Fruit fly (Drosophila melanogaster) whole organism, embryonic: ENCODE data around the gene CG34258.

Experiments used
- B-H1 ChIP-seq: fragments of 200-800 bp; sonication (Bioruptor generic); IDR thresholded peaks from 3 replicates; pipeline ENCODE4 v1.3.6; 2022; ENCODE audit warnings: missing biosample characterization, missing genetic modification characterization
- BEAF-32 ChIP-seq: fragments of 200-800 bp; sonication (Bioruptor generic); optimal IDR thresholded peaks from 3 replicates; lab custom pipeline; 2017; ENCODE audit warnings: missing biosample characterization, missing genetic modification characterization, mild to moderate bottlenecking, moderate library complexity, missing genetic modification reagents
- Bgb ChIP-seq: fragments of 200-800 bp; sonication (Bioruptor generic); IDR thresholded peaks from 2 replicates; pipeline ENCODE4 v1.3.6; 2022; ENCODE audit warnings: missing biosample characterization, missing genetic modification characterization; ENCODE audit not compliant: partially characterized antibody
- CG11093 ChIP-seq: fragments of 200-800 bp; sonication (Bioruptor generic); IDR thresholded peaks from 3 replicates; pipeline ENCODE4 v1.3.6; 2022; ENCODE audit warnings: missing biosample characterization, missing genetic modification characterization
- CG13775 ChIP-seq: fragments of 200-800 bp; sonication (Bioruptor generic); optimal IDR thresholded peaks from 3 replicates; lab custom pipeline; 2017; ENCODE audit warnings: missing biosample characterization, mild to moderate bottlenecking, missing genetic modification characterization
- CG1602 ChIP-seq: fragments of 200-800 bp; sonication (Bioruptor generic); optimal IDR thresholded peaks from 3 replicates; lab custom pipeline; 2016; ENCODE audit warnings: missing biosample characterization, missing genetic modification characterization
- CG1792 ChIP-seq: fragments of 200-800 bp; sonication (Bioruptor generic); optimal IDR thresholded peaks from 2 replicates; lab custom pipeline; 2016; ENCODE audit warnings: missing biosample characterization, missing genetic modification characterization
- CG2120 ChIP-seq: fragments of 200-800 bp; sonication (Bioruptor generic); optimal IDR thresholded peaks from 3 replicates; lab custom pipeline; 2016; ENCODE audit warnings: missing biosample characterization, missing genetic modification characterization
- CG31365 ChIP-seq: fragments of 200-800 bp; sonication (Bioruptor generic); optimal IDR thresholded peaks from 2 replicates; lab custom pipeline; 2018; ENCODE audit warnings: missing biosample characterization, mild to moderate bottlenecking, missing genetic modification characterization
- CG3995 ChIP-seq: fragments of 200-800 bp; sonication (Bioruptor generic); optimal IDR thresholded peaks from 3 replicates; lab custom pipeline; 2016; ENCODE audit warnings: missing biosample characterization, missing genetic modification characterization
- CG4328 ChIP-seq: fragments of 200-800 bp; sonication (Bioruptor generic); optimal IDR thresholded peaks from 3 replicates; lab custom pipeline; 2017; ENCODE audit warnings: missing biosample characterization, missing genetic modification reagents, missing genetic modification characterization
- CG5180 ChIP-seq: fragments of 200-800 bp; sonication (Bioruptor generic); optimal IDR thresholded peaks from 3 replicates; lab custom pipeline; 2017; ENCODE audit warnings: missing biosample characterization, missing genetic modification characterization, mild to moderate bottlenecking, moderate library complexity, missing genetic modification reagents
- CG6689 ChIP-seq: fragments of 200-800 bp; sonication (Bioruptor generic); IDR thresholded peaks from 2 replicates; pipeline ENCODE4 v1.3.6; 2022; ENCODE audit warnings: missing biosample characterization, missing genetic modification characterization
- CG7271 ChIP-seq: fragments of 200-800 bp; sonication (Bioruptor generic); optimal IDR thresholded peaks from 2 replicates; lab custom pipeline; 2018; ENCODE audit warnings: missing biosample characterization, mild to moderate bottlenecking, missing genetic modification characterization, moderate library complexity
- CG7357 ChIP-seq: fragments of 200-800 bp; sonication (Bioruptor generic); IDR thresholded peaks from 3 replicates; pipeline ENCODE4 v1.3.6; 2022; ENCODE audit warnings: missing biosample characterization, missing genetic modification characterization
- CG9215 ChIP-seq: fragments of 200-800 bp; sonication (Bioruptor generic); IDR thresholded peaks from 2 replicates; pipeline ENCODE4 v1.3.6; 2022; ENCODE audit warnings: missing biosample characterization, missing genetic modification characterization
- CrebB ChIP-seq: fragments of 200-800 bp; sonication (Bioruptor generic); optimal IDR thresholded peaks from 3 replicates; lab custom pipeline; 2018; ENCODE audit warnings: missing biosample characterization, mild to moderate bottlenecking, missing genetic modification characterization
- Dip2 ChIP-seq: fragments of 200-800 bp; sonication (Bioruptor generic); IDR thresholded peaks from 2 replicates; pipeline ENCODE4 v1.3.6; 2022; ENCODE audit warnings: missing biosample characterization, missing genetic modification characterization
- Eip74EF ChIP-seq, 2 experiments: fragments of 200-800 bp in 1 of 2; fragments of >200 bp in 1 of 2; sonication (Bioruptor generic) in 1 of 2; optimal IDR thresholded peaks; 2 replicates each; lab custom pipeline; 2017 to 2019; ENCODE audit warnings: missing biosample characterization in 2 of 2, missing genetic modification characterization in 2 of 2, mild to moderate bottlenecking in 1 of 2, moderate library complexity in 1 of 2
- H15 ChIP-seq: fragments of 200-800 bp; sonication (Bioruptor generic); IDR thresholded peaks from 3 replicates; pipeline ENCODE4 v1.3.6; 2022; ENCODE audit warnings: missing biosample characterization, missing genetic modification characterization
- H2.0 ChIP-seq: fragments of 200-800 bp; sonication (Bioruptor generic); IDR thresholded peaks from 2 replicates; pipeline ENCODE4 v1.3.6; 2022; ENCODE audit warnings: missing biosample characterization, missing genetic modification characterization
- HmgZ ChIP-seq: fragments of 200-800 bp; sonication (Bioruptor generic); optimal IDR thresholded peaks from 2 replicates; lab custom pipeline; 2018; ENCODE audit warnings: missing biosample characterization, mild to moderate bottlenecking, missing genetic modification characterization
- Kr ChIP-seq: fragments of 200-800 bp; sonication (Bioruptor generic); optimal IDR thresholded peaks from 2 replicates; lab custom pipeline; 2017; ENCODE audit warnings: missing biosample characterization, mild to moderate bottlenecking, missing genetic modification characterization
- Lim3 ChIP-seq: fragments of 200-800 bp; sonication (Bioruptor generic); IDR thresholded peaks from 2 replicates; pipeline ENCODE4 v1.3.6; 2022; ENCODE audit warnings: missing biosample characterization, missing genetic modification characterization
- Myb ChIP-seq: fragments of 200-800 bp; sonication (Bioruptor generic); optimal IDR thresholded peaks from 2 replicates; lab custom pipeline; 2016; ENCODE audit warnings: missing biosample characterization, missing genetic modification characterization
- Rx ChIP-seq: fragments of 200-800 bp; sonication (Bioruptor generic); IDR thresholded peaks from 2 replicates; pipeline ENCODE4 v1.3.6; 2022; ENCODE audit warnings: missing biosample characterization, missing genetic modification characterization
- Sox100B ChIP-seq: fragments of 200-800 bp; sonication (Bioruptor generic); optimal IDR thresholded peaks from 3 replicates; lab custom pipeline; 2018; ENCODE audit warnings: missing biosample characterization, mild to moderate bottlenecking, missing genetic modification characterization
- Stat92E ChIP-seq, 3 experiments: fragments of >200 bp in 2 of 3; fragments of 200-800 bp in 1 of 3; sonication (Bioruptor generic) in 1 of 3; optimal IDR thresholded peaks; 2 replicates each; lab custom pipeline; 2017 to 2019; ENCODE audit warnings: missing biosample characterization in 3 of 3, missing genetic modification characterization in 3 of 3, mild to moderate bottlenecking in 1 of 3, moderate library complexity in 1 of 3
- Tbp ChIP-seq: fragments of >200 bp; optimal IDR thresholded peaks from 2 replicates; lab custom pipeline; 2018; ENCODE audit warnings: missing biosample characterization, missing genetic modification characterization
- Usf ChIP-seq: fragments of 200-800 bp; sonication (Bioruptor generic); optimal IDR thresholded peaks from 2 replicates; lab custom pipeline; 2017; ENCODE audit warnings: missing genotype, missing biosample characterization, missing genetic modification characterization
- ab ChIP-seq: fragments of 200-800 bp; sonication (Bioruptor generic); optimal IDR thresholded peaks from 2 replicates; lab custom pipeline; 2016; ENCODE audit warnings: missing biosample characterization, missing genetic modification characterization
- cad ChIP-seq: fragments of >200 bp; optimal IDR thresholded peaks from 2 replicates; lab custom pipeline; 2017; ENCODE audit warnings: missing biosample characterization, missing genetic modification characterization
- da ChIP-seq: fragments of 200-800 bp; sonication (Bioruptor generic); optimal IDR thresholded peaks from 2 replicates; lab custom pipeline; 2016; ENCODE audit warnings: missing biosample characterization, missing genetic modification characterization
- dmrt11E ChIP-seq: fragments of 200-800 bp; sonication (Bioruptor generic); optimal IDR thresholded peaks from 3 replicates; lab custom pipeline; 2018; ENCODE audit warnings: missing biosample characterization, mild to moderate bottlenecking, missing genetic modification characterization, moderate library complexity
- ftz-f1 ChIP-seq: fragments of 200-800 bp; sonication (Bioruptor generic); optimal IDR thresholded peaks from 2 replicates; lab custom pipeline; 2016; ENCODE audit warnings: missing biosample characterization, missing genetic modification characterization
- gro ChIP-seq: fragments of 200-800 bp; sonication (Bioruptor generic); optimal IDR thresholded peaks from 2 replicates; lab custom pipeline; 2016; ENCODE audit warnings: missing biosample characterization, missing genetic modification characterization
- gt ChIP-seq: fragments of 200-800 bp; sonication (Bioruptor generic); IDR thresholded peaks from 2 replicates; pipeline ENCODE4 v1.3.6; 2022; ENCODE audit warnings: missing biosample characterization, missing genetic modification characterization
- ken ChIP-seq: fragments of 200-800 bp; sonication (Bioruptor generic); IDR thresholded peaks from 3 replicates; pipeline ENCODE4 v1.3.6; 2022; ENCODE audit warnings: missing biosample characterization, missing genetic modification characterization
- lab ChIP-seq: fragments of 200-800 bp; sonication (Bioruptor generic); optimal IDR thresholded peaks from 3 replicates; lab custom pipeline; 2017; ENCODE audit warnings: missing biosample characterization, missing genetic modification characterization, mild to moderate bottlenecking, moderate library complexity, missing genetic modification reagents
- lov ChIP-seq, 2 experiments: fragments of 200-800 bp in 1 of 2; fragments of >200 bp in 1 of 2; sonication (Bioruptor generic) in 1 of 2; IDR thresholded peaks in 1 of 2; optimal IDR thresholded peaks in 1 of 2; 2 replicates in 1 of 2; 3 replicates in 1 of 2; pipeline versions ENCODE4 v1.3.6 to Lab custom; 2017 to 2022; ENCODE audit warnings: missing biosample characterization in 1 of 2, missing genetic modification characterization in 1 of 2
- mld ChIP-seq: fragments of 200-800 bp; sonication (Bioruptor generic); IDR thresholded peaks from 3 replicates; pipeline ENCODE4 v1.3.6; 2022; ENCODE audit warnings: missing biosample characterization, missing genetic modification characterization; ENCODE audit not compliant: partially characterized antibody
- nerfin-1 ChIP-seq: fragments of 200-800 bp; sonication (Bioruptor generic); optimal IDR thresholded peaks from 3 replicates; lab custom pipeline; 2019; ENCODE audit warnings: missing biosample characterization, mild to moderate bottlenecking, missing genetic modification characterization, moderate library complexity
- slbo ChIP-seq: fragments of 200-800 bp; sonication (Bioruptor generic); IDR thresholded peaks from 2 replicates; pipeline ENCODE4 v1.3.6; 2022; ENCODE audit warnings: missing biosample characterization, missing genetic modification characterization
- sqz ChIP-seq: fragments of 200-800 bp; sonication (Bioruptor generic); optimal IDR thresholded peaks from 3 replicates; lab custom pipeline; 2018; ENCODE audit warnings: missing biosample characterization, mild to moderate bottlenecking, missing genetic modification characterization
- sug ChIP-seq: fragments of 200-800 bp; optimal IDR thresholded peaks from 2 replicates; lab custom pipeline; 2019; ENCODE audit warnings: missing biosample characterization, mild to moderate bottlenecking, missing genetic modification characterization, moderate library complexity
- tgo ChIP-seq: fragments of 200-800 bp; sonication (Bioruptor generic); IDR thresholded peaks from 3 replicates; pipeline ENCODE4 v1.3.6; 2022; ENCODE audit warnings: missing biosample characterization, missing genetic modification characterization
- trh ChIP-seq: fragments of 200-800 bp; sonication (Bioruptor generic); optimal IDR thresholded peaks from 2 replicates; lab custom pipeline; 2016; ENCODE audit warnings: missing biosample characterization, missing genetic modification characterization
- ttk ChIP-seq: fragments of 200-800 bp; sonication (Bioruptor generic); IDR thresholded peaks from 2 replicates; pipeline ENCODE4 v2.1.2; 2022; ENCODE audit warnings: missing biosample characterization, missing genetic modification characterization

Gene CG34258

DNA sequence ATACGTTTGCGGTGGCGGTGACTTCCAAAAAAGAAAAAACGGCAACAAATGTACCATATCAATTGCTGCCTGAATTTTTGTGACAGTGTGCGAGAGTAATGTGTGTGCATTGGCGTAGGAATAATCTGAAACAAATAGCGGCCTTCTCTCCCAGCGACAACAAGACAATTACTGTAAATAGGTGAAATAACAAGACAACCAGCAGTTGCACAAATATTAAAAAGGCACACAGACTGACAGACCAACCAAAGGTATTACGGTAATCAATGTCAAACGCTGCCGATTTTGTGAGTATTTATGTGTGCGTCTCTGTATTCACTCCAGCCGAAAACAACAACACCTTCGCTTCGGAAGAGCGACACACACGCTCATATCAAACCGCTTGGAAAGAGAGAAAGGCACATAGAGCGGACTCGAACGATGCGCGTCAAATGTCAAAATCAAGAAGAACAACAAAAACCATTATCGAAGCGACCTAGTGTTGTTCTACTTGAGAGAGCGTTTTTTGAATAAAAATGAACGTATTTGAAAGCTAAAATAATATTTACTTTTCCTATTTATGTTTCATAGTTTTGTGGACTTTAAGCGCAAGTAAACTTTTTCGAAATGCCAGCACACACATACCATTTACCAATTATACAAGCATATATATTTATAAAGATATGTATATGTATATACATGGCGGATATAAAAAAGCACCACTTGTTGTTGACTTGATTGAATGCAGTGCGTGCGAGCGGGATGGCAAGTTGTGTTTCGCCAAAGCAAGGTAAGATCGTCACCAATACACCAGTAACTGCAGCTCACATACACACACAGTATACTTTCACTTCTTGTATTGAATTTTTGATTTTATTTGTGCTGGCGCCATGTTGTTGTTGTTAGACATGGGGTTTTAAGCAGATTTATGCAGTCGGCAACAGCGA is 44.7 kb downstream of the CG34258 start (continued):
- peak; percentile 74 for TF ChIP-seq CG4328 (GFP tag; lab: Kevin White, UChicago)
- no peak for TF ChIP-seq BEAF-32 (GFP tag; lab: Kevin White, UChicago)
- peak; percentile 48; the same call in 1 of the 3 replicates for TF ChIP-seq CG11093 (GFP tag; lab: Robert Waterston, UW)
- peak; percentile 55 for TF ChIP-seq CG31365 (tag; lab: Kevin White, UChicago)
- no peak; the same call in 2 of the 3 replicates for TF ChIP-seq B-H1 (GFP tag; lab: Robert Waterston, UW)
- TF ChIP-seq Stat92E (GFP tag; optimal IDR thresholded peaks at IDR 0.05; lab: Kevin White, UChicago) = peak in 1 of 3 experiments; percentile 28
- TF ChIP-seq CG5180 (GFP tag; lab: Kevin White, UChicago) = peak; percentile 50
- TF ChIP-seq slbo (GFP tag; lab: Robert Waterston, UW) = no peak; the same call in 1 of the 2 replicates
- peak; percentile 52 for TF ChIP-seq dmrt11E
- TF ChIP-seq ftz-f1 (GFP tag; lab: Kevin White, UChicago) = peak; percentile 72
- TF ChIP-seq ken = peak; percentile 68; the same call in 2 of the 3 replicates
- TF ChIP-seq mld (GFP tag; lab: Robert Waterston, UW) = no peak
- peak; percentile 22; the same call in 1 of the 2 replicates for TF ChIP-seq H2.0
- TF ChIP-seq cad (GFP tag; lab: Kevin White, UChicago) = no peak
- peak; percentile 74 for TF ChIP-seq da (GFP tag; lab: Kevin White, UChicago)
- no peak for TF ChIP-seq CG7357 (GFP tag; lab: Robert Waterston, UW)
- TF ChIP-seq Lim3 (GFP tag; lab: Robert Waterston, UW) = no peak
- TF ChIP-seq Bgb (GFP tag; lab: Robert Waterston, UW) = no peak
- no peak; the same call in 1 of the 2 replicates for TF ChIP-seq ttk (GFP tag; lab: Robert Waterston, UW)
- TF ChIP-seq Rx (GFP tag; lab: Robert Waterston, UW) = no peak
- peak; percentile 15 for TF ChIP-seq trh (GFP tag; lab: Kevin White, UChicago)
- TF ChIP-seq Dip2 (GFP tag; lab: Robert Waterston, UW) = no peak
- TF ChIP-seq CG6689 = peak; percentile 23; the same call in 1 of the 2 replicates
- TF ChIP-seq CG3995 (GFP tag; lab: Kevin White, UChicago) = no peak
- no peak for TF ChIP-seq ab (GFP tag; lab: Kevin White, UChicago)
- peak; percentile 65; the same call in 2 of the 3 replicates for TF ChIP-seq H15 (GFP tag; lab: Robert Waterston, UW)
- peak in 1 of 2 experiments; percentile 20 for TF ChIP-seq Eip74EF (GFP tag; optimal IDR thresholded peaks at IDR 0.05; lab: Kevin White, UChicago)
- TF ChIP-seq Sox100B = peak; percentile 42
- peak; percentile 64 for TF ChIP-seq CG1792 (GFP tag; lab: Kevin White, UChicago)
- peak; percentile 39 for TF ChIP-seq Myb (GFP tag; lab: Kevin White, UChicago)
- no peak for TF ChIP-seq Tbp
- TF ChIP-seq sug (tag; lab: Kevin White, UChicago) = peak; percentile 73
- TF ChIP-seq tgo (GFP tag; lab: Robert Waterston, UW) = no peak
- TF ChIP-seq HmgZ (tag; lab: Kevin White, UChicago) = peak; percentile 58
- TF ChIP-seq CG1602 = no peak
- TF ChIP-seq gt (GFP tag; lab: Robert Waterston, UW) = no peak
- TF ChIP-seq lab (GFP tag; lab: Kevin White, UChicago) = peak; percentile 92
- TF ChIP-seq CG7271 = peak; percentile 4
- peak; percentile 46 for TF ChIP-seq nerfin-1
- TF ChIP-seq Usf = no peak
- peak; percentile 40 for TF ChIP-seq CG2120 (GFP tag; lab: Kevin White, UChicago)
- peak; percentile 52 for TF ChIP-seq gro (GFP tag; lab: Kevin White, UChicago)
- TF ChIP-seq CG9215 = no peak
- TF ChIP-seq sqz = peak; percentile 42
- TF ChIP-seq CG13775 (GFP tag; lab: Kevin White, UChicago) = peak; percentile 37
- TF ChIP-seq Kr = peak; percentile 22
- no peak for TF ChIP-seq lov (optimal IDR thresholded peaks at IDR 0.05; lab: Kevin White, UChicago)
- peak; percentile 87 for TF ChIP-seq lov (GFP tag; IDR thresholded peaks at IDR 0.05; lab: Robert Waterston, UW)
- TF ChIP-seq CrebB (tag; lab: Kevin White, UChicago) = peak; percentile 84
